Worm (Caenorhabditis elegans) whole organism, midembryonic: ENCODE data around the gene abhd-5.1.

Experiments used
- T22C8.4 ChIP-seq: fragments of 200-800 bp; sonication (Bioruptor generic); IDR thresholded peaks from 2 replicates; pipeline ENCODE4 v1.3.6; 2022; ENCODE audit warnings: missing genetic modification characterization, missing compliant biosample characterization
- cog-1 ChIP-seq: sonication (generic microtip); optimal IDR thresholded peaks from 2 replicates; lab custom pipeline; 2016; ENCODE audit warnings: missing genetic modification characterization, missing compliant biosample characterization
- flt-1 ChIP-seq: fragments of 200-800 bp; sonication (Bioruptor generic); IDR thresholded peaks from 2 replicates; pipeline ENCODE4 v1.3.6; 2022; ENCODE audit warnings: missing genetic modification characterization, missing compliant biosample characterization
- klf-2 ChIP-seq: fragments of 200-800 bp; sonication (Bioruptor generic); conservative IDR thresholded peaks from 2 replicates; pipeline ENCODE4 v1.3.6; 2022; ENCODE audit warnings: missing genetic modification reagents, missing genetic modification characterization, missing compliant biosample characterization
- med-1 ChIP-seq: sonication (generic microtip); optimal IDR thresholded peaks from 2 replicates; lab custom pipeline; 2017; ENCODE audit warnings: missing genetic modification characterization, mild to moderate bottlenecking, missing compliant biosample characterization, antibody characterized with exemption, missing genetic modification reagents; ENCODE audit not compliant: insufficient read depth
- ref-1 ChIP-seq: fragments of 200-800 bp; sonication (Bioruptor generic); conservative IDR thresholded peaks from 2 replicates; pipeline ENCODE4 v1.3.6; 2022; ENCODE audit warnings: missing genetic modification reagents, missing genetic modification characterization, missing compliant biosample characterization
- tab-1 ChIP-seq: fragments of 200-800 bp; sonication (Bioruptor generic); IDR thresholded peaks from 2 replicates; pipeline ENCODE4 v1.3.6; 2022; ENCODE audit warnings: missing genetic modification characterization, missing compliant biosample characterization
- ztf-23 ChIP-seq: fragments of 200-800 bp; sonication (Bioruptor generic); IDR thresholded peaks from 2 replicates; pipeline ENCODE4 v1.3.6; 2022; ENCODE audit warnings: missing genetic modification reagents, missing genetic modification characterization, missing compliant biosample characterization
- ztf-29 ChIP-seq: fragments of 200-800 bp; sonication (Bioruptor generic); IDR thresholded peaks from 2 replicates; pipeline ENCODE4 v1.3.6; 2022; ENCODE audit warnings: missing genetic modification reagents, missing genetic modification characterization, missing compliant biosample characterization

abhd-5.1 gene

ce11 chrV:4851969-4852368 is 4.5 kb downstream of the abhd-5.1 start:
- no peak for TF ChIP-seq ztf-23 (GFP tag; lab: Robert Waterston, UW)
- TF ChIP-seq flt-1 = no peak
- TF ChIP-seq med-1 (GFP tag; lab: Kevin White, UChicago) = no peak
- no peak for TF ChIP-seq T22C8.4 (GFP tag; lab: Robert Waterston, UW)
- TF ChIP-seq cog-1 (tag; lab: Kevin White, UChicago) = no peak
- TF ChIP-seq ref-1 (GFP tag; lab: Robert Waterston, UW) = no peak
- no peak for TF ChIP-seq tab-1 (GFP tag; lab: Robert Waterston, UW)
- no peak for TF ChIP-seq ztf-29
- no peak for TF ChIP-seq klf-2 (GFP tag; lab: Robert Waterston, UW)

DNA sequence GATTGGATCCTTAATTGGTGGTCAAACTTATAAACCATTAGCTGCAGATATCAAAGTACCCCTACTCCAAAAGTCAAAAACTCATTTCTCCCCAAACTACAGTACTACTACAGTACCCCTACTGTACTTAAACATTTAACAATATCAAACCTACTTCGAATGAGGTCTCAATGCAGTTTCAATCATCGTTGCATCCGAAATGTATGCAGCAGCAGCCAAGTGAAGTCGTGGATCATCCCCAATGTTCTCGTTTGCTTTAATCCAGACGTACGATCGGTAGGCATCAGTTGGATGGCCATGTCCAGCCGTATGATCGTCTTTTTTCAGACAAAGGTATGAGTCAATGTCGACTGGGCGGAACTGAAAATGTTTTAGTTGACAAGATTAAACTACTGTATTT is 10.1 kb downstream of the abhd-5.1 start:
- TF ChIP-seq T22C8.4 (GFP tag; lab: Robert Waterston, UW) (no peak), klf-2 (GFP tag; lab: Robert Waterston, UW) (no peak), ref-1 (GFP tag; lab: Robert Waterston, UW) (no peak), ztf-23 (GFP tag; lab: Robert Waterston, UW) (no peak), med-1 (GFP tag; lab: Kevin White, UChicago) (no peak), tab-1 (GFP tag; lab: Robert Waterston, UW) (no peak), cog-1 (tag; lab: Kevin White, UChicago) (no peak), ztf-29 (no peak), flt-1 (no peak)

DNA sequence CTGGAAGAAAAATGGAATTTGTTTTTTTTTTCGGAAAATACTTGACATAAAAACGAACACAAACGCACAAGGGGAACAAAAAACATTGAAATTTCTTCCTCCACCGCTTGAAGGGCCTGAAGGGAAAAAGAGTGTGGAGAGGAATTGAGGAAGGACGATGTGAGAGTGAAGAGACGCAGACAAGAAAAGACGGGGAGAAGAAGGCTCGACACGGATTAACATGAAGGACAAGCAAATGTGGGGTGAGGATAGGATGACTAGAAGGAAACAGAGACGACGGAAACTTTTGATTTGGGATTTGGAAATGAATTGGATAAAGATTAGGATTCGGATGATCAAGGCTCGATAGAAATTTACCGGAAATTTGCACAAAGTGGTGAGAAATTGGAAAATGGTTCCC is 13.1 kb downstream of the abhd-5.1 start:
- TF ChIP-seq klf-2 (GFP tag; lab: Robert Waterston, UW) = no peak
- TF ChIP-seq ztf-23 (GFP tag; lab: Robert Waterston, UW) = no peak
- TF ChIP-seq ref-1 (GFP tag; lab: Robert Waterston, UW) = no peak
- no peak for TF ChIP-seq cog-1 (tag; lab: Kevin White, UChicago)
- TF ChIP-seq flt-1 = no peak
- TF ChIP-seq med-1 (GFP tag; lab: Kevin White, UChicago) = no peak
- no peak for TF ChIP-seq ztf-29
- no peak for TF ChIP-seq tab-1 (GFP tag; lab: Robert Waterston, UW)
- no peak; the same call in 1 of the 2 replicates for TF ChIP-seq T22C8.4 (GFP tag; lab: Robert Waterston, UW)

DNA sequence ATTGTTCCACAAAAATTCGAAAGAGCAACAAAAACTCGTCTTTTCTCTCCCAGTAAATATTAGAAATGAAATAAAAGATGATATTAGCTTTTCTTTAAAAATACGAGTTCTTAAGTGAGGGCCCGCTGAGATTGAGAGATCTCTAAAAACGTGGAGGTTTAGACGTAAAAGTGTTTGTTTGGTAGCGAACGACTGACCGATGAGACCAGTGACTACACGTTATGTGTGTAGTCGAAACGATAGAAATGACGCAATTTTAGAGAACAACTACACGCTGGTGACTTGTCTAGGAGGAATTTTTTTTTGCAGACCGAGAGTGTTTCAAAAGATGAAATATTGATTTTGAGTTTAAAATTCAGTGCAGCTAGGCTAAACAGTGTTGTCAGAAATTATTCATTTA is 15.3 kb downstream of the abhd-5.1 start, which contains the start of gene C37H5.13:
C37H5.13 (minus strand) TSS at position 229 of the 400 bp plus-strand sequence.
- no peak for TF ChIP-seq flt-1
- TF ChIP-seq ztf-23 (GFP tag; lab: Robert Waterston, UW) = no peak
- no peak for TF ChIP-seq ref-1 (GFP tag; lab: Robert Waterston, UW)
- TF ChIP-seq tab-1 (GFP tag; lab: Robert Waterston, UW) = no peak
- no peak for TF ChIP-seq cog-1 (tag; lab: Kevin White, UChicago)
- TF ChIP-seq med-1 (GFP tag; lab: Kevin White, UChicago) = no peak
- TF ChIP-seq klf-2 (GFP tag; lab: Robert Waterston, UW) = no peak
- TF ChIP-seq T22C8.4 (GFP tag; lab: Robert Waterston, UW) = no peak
- TF ChIP-seq ztf-29 = no peak

- no peak for TF ChIP-seq cog-1 (tag; lab: Kevin White, UChicago)
- no peak for TF ChIP-seq med-1 (GFP tag; lab: Kevin White, UChicago)
- no peak for TF ChIP-seq flt-1
- no peak for TF ChIP-seq T22C8.4 (GFP tag; lab: Robert Waterston, UW)
- no peak for TF ChIP-seq ztf-23 (GFP tag; lab: Robert Waterston, UW)
- TF ChIP-seq tab-1 (GFP tag; lab: Robert Waterston, UW) = no peak
- TF ChIP-seq ztf-29 = no peak
- no peak for TF ChIP-seq klf-2 (GFP tag; lab: Robert Waterston, UW)
- TF ChIP-seq ref-1 (GFP tag; lab: Robert Waterston, UW) = no peak
Observed at ce11 chrV:4864330-4864729, 16.9 kb downstream of the abhd-5.1 start.

DNA sequence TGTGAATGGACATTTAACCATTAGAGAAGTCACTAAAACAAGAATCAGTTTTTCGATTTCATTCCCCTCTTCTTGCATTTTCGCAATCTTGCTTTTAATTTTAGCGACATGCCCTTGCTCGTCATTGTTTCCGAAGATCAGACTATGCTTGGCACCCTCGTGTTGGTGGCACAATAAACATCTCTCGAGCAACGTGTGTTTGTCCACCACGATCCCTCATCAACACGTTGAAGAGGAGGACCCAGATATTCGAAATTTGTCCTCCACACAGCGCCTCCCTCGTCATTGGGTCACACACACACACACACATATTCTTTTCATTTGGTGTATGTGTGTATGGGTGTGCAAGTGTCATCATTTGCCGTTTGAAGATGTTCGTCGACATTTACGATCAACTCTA is 17.9 kb downstream of the abhd-5.1 start, which contains the start of gene srd-32:
srd-32 (plus strand) TSS at position 301 of the 400 bp plus-strand sequence.
- TF ChIP-seq T22C8.4 (GFP tag; lab: Robert Waterston, UW) (no peak), ref-1 (GFP tag; lab: Robert Waterston, UW) (no peak), cog-1 (tag; lab: Kevin White, UChicago) (no peak), med-1 (GFP tag; lab: Kevin White, UChicago) (no peak), flt-1 (no peak), ztf-29 (no peak), tab-1 (GFP tag; lab: Robert Waterston, UW) (no peak), klf-2 (GFP tag; lab: Robert Waterston, UW) (no peak), ztf-23 (GFP tag; lab: Robert Waterston, UW) (no peak)

ce11 chrV:4867535-4867934 is 20.1 kb downstream of the abhd-5.1 start:
- TF ChIP-seq ref-1 (GFP tag; lab: Robert Waterston, UW) (no peak), ztf-23 (GFP tag; lab: Robert Waterston, UW) (no peak), ztf-29 (no peak), flt-1 (no peak), tab-1 (GFP tag; lab: Robert Waterston, UW) (no peak), cog-1 (tag; lab: Kevin White, UChicago) (no peak), T22C8.4 (GFP tag; lab: Robert Waterston, UW) (no peak), klf-2 (GFP tag; lab: Robert Waterston, UW) (no peak), med-1 (GFP tag; lab: Kevin White, UChicago) (no peak)

DNA sequence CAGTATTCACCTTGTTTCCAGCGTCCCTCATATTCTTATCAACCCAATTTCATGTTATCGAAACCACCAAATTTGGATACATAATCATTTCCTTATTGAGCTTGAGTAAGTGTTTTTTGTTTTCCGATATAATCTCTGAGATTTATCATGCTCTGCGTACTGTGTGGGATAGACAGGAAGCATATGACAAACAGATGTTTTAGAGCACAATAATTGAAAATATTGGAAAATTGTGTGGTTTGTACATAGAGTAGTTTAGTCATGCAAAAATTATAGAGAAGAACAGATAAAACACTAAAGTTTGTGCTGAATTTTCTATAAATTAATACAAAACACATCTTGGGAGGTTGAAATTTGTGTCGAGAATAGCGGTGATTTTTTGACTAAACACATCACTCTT is 21.2 kb downstream of the abhd-5.1 start:
- TF ChIP-seq tab-1 (GFP tag; lab: Robert Waterston, UW) (no peak), med-1 (GFP tag; lab: Kevin White, UChicago) (no peak), klf-2 (GFP tag; lab: Robert Waterston, UW) (no peak), cog-1 (tag; lab: Kevin White, UChicago) (no peak), T22C8.4 (GFP tag; lab: Robert Waterston, UW) (no peak), ref-1 (GFP tag; lab: Robert Waterston, UW) (no peak), flt-1 (no peak), ztf-23 (GFP tag; lab: Robert Waterston, UW) (no peak), ztf-29 (no peak)

ce11 chrV:4870627-4871026 is 23.2 kb downstream of the abhd-5.1 start:
- TF ChIP-seq tab-1 (GFP tag; lab: Robert Waterston, UW) (no peak), ref-1 (GFP tag; lab: Robert Waterston, UW) (no peak), klf-2 (GFP tag; lab: Robert Waterston, UW) (no peak), cog-1 (tag; lab: Kevin White, UChicago) (no peak), flt-1 (no peak), T22C8.4 (GFP tag; lab: Robert Waterston, UW) (no peak), ztf-29 (no peak), ztf-23 (GFP tag; lab: Robert Waterston, UW) (no peak), med-1 (GFP tag; lab: Kevin White, UChicago) (no peak)
